Fruit fly (Drosophila melanogaster) S2 (cell line): ENCODE measurements around the gene CG16713.

ENCODE experiments used
- CG8478 ChIP-seq: fragments of >200 bp; optimal IDR thresholded peaks from 2 replicates; lab custom pipeline; 2018
- CTCF ChIP-seq, 2 experiments: fragments of >200 bp; optimal IDR thresholded peaks; 2 replicates each; lab custom pipeline; 2018

DNA sequence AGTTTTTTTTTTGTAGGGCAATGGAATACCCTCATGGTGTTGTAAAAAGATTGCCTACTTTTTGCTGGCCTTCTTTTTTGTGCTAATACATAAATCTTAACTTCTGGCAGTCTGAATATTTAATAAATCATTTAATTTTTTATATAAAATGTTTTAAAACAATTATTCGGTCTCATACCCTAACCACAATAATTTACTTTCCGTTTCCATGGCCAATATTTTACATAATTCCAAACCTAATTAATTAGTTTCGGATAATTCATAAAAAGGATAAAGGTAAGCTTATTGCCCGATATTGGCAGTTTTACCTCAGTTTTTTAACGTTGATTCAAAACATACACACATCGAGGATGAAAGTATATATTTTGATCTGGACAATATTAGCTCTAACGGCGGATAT, 4.7 kb upstream of the CG16713 start, which contains the start of gene CG42465:
- TF ChIP-seq CTCF (optimal IDR thresholded peaks at IDR 0.05; lab: Kevin White, UChicago): no peak
- TF ChIP-seq CG8478: no peak
